Worm (Caenorhabditis elegans): ENCODE data around the gene acr-15.
"Not testable (repeated sequence)": the region's sequence is repeated elsewhere in the genome, so short reads cannot be mapped to it uniquely, and the experiment has no call there.

The acr-15 gene

ce11 chrV:8574762-8575161 is 22.3 kb downstream of the acr-15 start, which contains the start of gene F25G6.1:
TSS of gene F25G6.1 (plus strand) at chrV:8575062.
- not testable (repeated sequence) for TF ChIP-seq nhr-25, egl-27, F13H6.1 (tag; optimal IDR thresholded peaks at IDR 0.05)

ce11 chrV:8580961-8581360 is 28.5 kb downstream of the acr-15 start, which contains the start of gene C10B5.1:
TSS of gene C10B5.1 (plus strand) at chrV:8581261.
- TF ChIP-seq ceh-82 (tag; optimal IDR thresholded peaks at IDR 0.05), result no peak
- no peak for TF ChIP-seq ztf-11 (tag; optimal IDR thresholded peaks at IDR 0.05)
- no peak for TF ChIP-seq crh-2 (tag; optimal IDR thresholded peaks at IDR 0.05)
- no peak for TF ChIP-seq mbf-1 (tag; optimal IDR thresholded peaks at IDR 0.05)
- TF ChIP-seq sma-9 (GFP tag; optimal IDR thresholded peaks at IDR 0.05), result no peak
- no peak for TF ChIP-seq sma-9 (tag; optimal IDR thresholded peaks at IDR 0.05)
- no peak for TF ChIP-seq aly-2 (tag; optimal IDR thresholded peaks at IDR 0.05)
- TF ChIP-seq sem-4 (tag; optimal IDR thresholded peaks at IDR 0.05), result no peak
- TF ChIP-seq mdl-1 (tag; optimal IDR thresholded peaks at IDR 0.05), result no peak
- no peak for TF ChIP-seq ztf-1 (GFP tag; conservative IDR thresholded peaks at IDR 0.05)
- no peak for TF ChIP-seq ceh-16 (tag; optimal IDR thresholded peaks at IDR 0.05)
- TF ChIP-seq lin-39 (tag; optimal IDR thresholded peaks at IDR 0.05), result no peak
- no peak for TF ChIP-seq zag-1 (tag; optimal IDR thresholded peaks at IDR 0.05)
- no peak for TF ChIP-seq dmd-4 (tag; optimal IDR thresholded peaks at IDR 0.05)
- TF ChIP-seq unc-62 (GFP tag; optimal IDR thresholded peaks at IDR 0.05), result no peak

ce11 chrV:8586472-8586871 is 34.0 kb downstream of the acr-15 start:
- TF ChIP-seq egl-27 (tag; optimal IDR thresholded peaks at IDR 0.05) (no peak), peb-1 (tag; optimal IDR thresholded peaks at IDR 0.05) (no peak), sma-3 (GFP tag; optimal IDR thresholded peaks at IDR 0.05) (no peak)

ce11 chrV:8586920-8587319 is 34.4 kb downstream of the acr-15 start:
- no peak for TF ChIP-seq nhr-25 (tag; optimal IDR thresholded peaks at IDR 0.05)
- peak; percentile 26 for TF ChIP-seq sma-9 (GFP tag; optimal IDR thresholded peaks at IDR 0.05)
- TF ChIP-seq sma-9 (tag; optimal IDR thresholded peaks at IDR 0.05), result no peak
- TF ChIP-seq crh-2 (tag; optimal IDR thresholded peaks at IDR 0.05), result peak; percentile 17
- peak; percentile 80 for TF ChIP-seq fos-1 (tag; optimal IDR thresholded peaks at IDR 0.05)

ce11 chrV:8588079-8588478 is 35.6 kb downstream of the acr-15 start, which contains the start of gene C10B5.3:
TSS of gene C10B5.3 (minus strand) at chrV:8588179.
- no peak for TF ChIP-seq fos-1 (tag; optimal IDR thresholded peaks at IDR 0.05)
- no peak for TF ChIP-seq sem-4 (tag; optimal IDR thresholded peaks at IDR 0.05)
- TF ChIP-seq gmeb-1 (tag; optimal IDR thresholded peaks at IDR 0.05), result no peak
- TF ChIP-seq Y55F3AM.14 (GFP tag; optimal IDR thresholded peaks at IDR 0.05), result no peak

ce11 chrV:8592691-8593307 is 40.3 kb downstream of the acr-15 start:
- no peak for TF ChIP-seq nhr-11 (tag; optimal IDR thresholded peaks at IDR 0.05)
- TF ChIP-seq sma-9 (GFP tag; optimal IDR thresholded peaks at IDR 0.05), result peak; percentile 10
- TF ChIP-seq sma-9 (tag; optimal IDR thresholded peaks at IDR 0.05), result no peak

ce11 chrV:8594105-8594964 is 41.8 kb downstream of the acr-15 start, which contains the start of gene tag-196:
TSS of gene tag-196 (plus strand) at chrV:8594914.
- TF ChIP-seq F13H6.1 (tag; optimal IDR thresholded peaks at IDR 0.05), result peak; percentile 46
- no peak for TF ChIP-seq elt-1 (tag; optimal IDR thresholded peaks at IDR 0.05)
- no peak for TF ChIP-seq ztf-1 (GFP tag; conservative IDR thresholded peaks at IDR 0.05)
- TF ChIP-seq ztf-4 (tag; optimal IDR thresholded peaks at IDR 0.05), result no peak
- peak; percentile 62 for TF ChIP-seq nhr-129 (tag; optimal IDR thresholded peaks at IDR 0.05)
- peak in 1 of 2 experiments; percentile 29 for TF ChIP-seq lsy-2 (tag; optimal IDR thresholded peaks at IDR 0.05)
- no peak for TF ChIP-seq nhr-10 (tag; optimal IDR thresholded peaks at IDR 0.05)
- TF ChIP-seq elt-3 (tag; optimal IDR thresholded peaks at IDR 0.05), result no peak
- no peak for TF ChIP-seq lin-39 (tag; optimal IDR thresholded peaks at IDR 0.05)
- no peak for TF ChIP-seq sma-3 (GFP tag; optimal IDR thresholded peaks at IDR 0.05)
- peak; percentile 9 for TF ChIP-seq sma-9 (GFP tag; optimal IDR thresholded peaks at IDR 0.05)
- TF ChIP-seq sma-9 (tag; optimal IDR thresholded peaks at IDR 0.05), result no peak
